Worm (Caenorhabditis elegans): Measurements from ENCODE around the gene F53C3.11.

Gene F53C3.11

ce11 chrII:3935098-3935497, 28.6 kb upstream of the F53C3.11 start:
- TF ChIP-seq unc-130 (tag; optimal IDR thresholded peaks at IDR 0.05) = no peak
- no peak for TF ChIP-seq irx-1 (tag; optimal IDR thresholded peaks at IDR 0.05)
- no peak for TF ChIP-seq C04F5.9 (tag; optimal IDR thresholded peaks at IDR 0.05)
- TF ChIP-seq nhr-237 (tag; optimal IDR thresholded peaks at IDR 0.05) = no peak
- TF ChIP-seq mep-1 (tag; optimal IDR thresholded peaks at IDR 0.05) = no peak
- TF ChIP-seq unc-30 (tag; optimal IDR thresholded peaks at IDR 0.05) = no peak
- no peak for TF ChIP-seq skn-1 (tag; optimal IDR thresholded peaks at IDR 0.05)
- no peak for TF ChIP-seq dpl-1 (GFP tag; optimal IDR thresholded peaks at IDR 0.05)
- no peak for TF ChIP-seq grh-1 (GFP tag; IDR thresholded peaks at IDR 0.05)
- TF ChIP-seq vab-15 (tag; optimal IDR thresholded peaks at IDR 0.05) = no peak
- TF ChIP-seq aha-1 (tag; optimal IDR thresholded peaks at IDR 0.05) = no peak
- no peak for TF ChIP-seq nhr-47 (tag; optimal IDR thresholded peaks at IDR 0.05)
- no peak for TF ChIP-seq F16B12.6 (tag; optimal IDR thresholded peaks at IDR 0.05)

DNA sequence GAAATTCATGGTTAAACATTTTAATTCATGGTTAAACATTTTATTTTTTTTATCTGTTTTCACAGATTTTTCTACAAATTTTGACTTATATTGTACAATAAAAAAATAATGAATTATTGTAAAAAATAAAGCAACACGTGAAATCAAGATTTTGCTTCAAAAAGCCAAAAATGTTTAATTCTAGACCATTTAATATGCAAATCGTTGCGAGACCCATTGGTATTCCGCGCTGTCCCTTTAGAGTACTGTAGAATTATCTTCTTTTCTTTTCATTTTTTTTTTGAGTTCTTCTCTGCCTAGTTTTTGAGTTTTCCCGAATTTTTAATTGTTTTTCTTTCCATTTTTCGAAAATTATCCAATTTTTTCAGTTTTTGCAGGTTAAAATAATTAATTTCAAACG, 27.6 kb upstream of the F53C3.11 start, which contains the start of gene Y14H12B.1:
TSS of gene Y14H12B.1 (plus strand) at position 363 of the 400 bp plus-strand sequence.
- TF ChIP-seq lin-39 (tag; optimal IDR thresholded peaks at IDR 0.05) (no peak), xbp-1 (tag; optimal IDR thresholded peaks at IDR 0.05) (no peak), nhr-28 (tag; optimal IDR thresholded peaks at IDR 0.05) (no peak), alr-1 (tag; optimal IDR thresholded peaks at IDR 0.05; ENCODE audit: borderline replicate concordance) (no peak), rnt-1 (tag; optimal IDR thresholded peaks at IDR 0.05) (no peak), sptf-1 (tag; optimal IDR thresholded peaks at IDR 0.05) (no peak), lsy-2 (tag; optimal IDR thresholded peaks at IDR 0.05) (no peak), efl-1 (optimal IDR thresholded peaks at IDR 0.05) (no peak), efl-1 (GFP tag; optimal IDR thresholded peaks at IDR 0.05 in 1 of 2) (no peak), nhr-71 (tag; optimal IDR thresholded peaks at IDR 0.05) (no peak), lin-15B (tag; optimal IDR thresholded peaks at IDR 0.05) (no peak), ceh-8 (GFP tag; optimal IDR thresholded peaks at IDR 0.05) (no peak)

DNA sequence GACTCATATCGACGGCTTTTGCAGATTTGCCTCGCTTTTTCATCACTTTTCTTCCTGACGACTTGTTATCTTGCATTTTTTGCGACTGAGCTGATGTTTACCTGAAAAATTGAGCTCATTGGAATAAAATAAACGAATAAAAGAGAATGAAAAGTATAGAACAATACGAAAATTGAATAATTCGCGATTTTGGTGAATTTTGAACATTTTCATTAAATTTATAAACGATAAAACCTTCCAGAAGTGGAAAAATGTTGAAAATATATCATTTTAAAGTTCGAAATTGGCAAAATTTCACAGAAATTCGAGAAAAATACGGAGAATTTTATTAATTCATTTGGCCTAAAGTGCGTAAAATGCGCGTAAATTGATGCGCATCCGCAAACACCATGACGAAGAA, 27.1 kb upstream of the F53C3.11 start, which contains the start of gene Y14H12B.2:
TSS of gene Y14H12B.2 (minus strand) at position 101 of the 400 bp plus-strand sequence.
- TF ChIP-seq unc-86 (tag; optimal IDR thresholded peaks at IDR 0.05) = no peak
- TF ChIP-seq efl-1 (optimal IDR thresholded peaks at IDR 0.05) = peak in 1 of 2 experiments; percentile 82
- TF ChIP-seq efl-1 (GFP tag; optimal IDR thresholded peaks at IDR 0.05 in 1 of 2) = peak in 1 of 2 experiments; percentile 24

ce11 chrII:3931825-3932224, 25.3 kb upstream of the F53C3.11 start:
- TF ChIP-seq sox-4 (tag; optimal IDR thresholded peaks at IDR 0.05) (no peak), skn-1 (tag; optimal IDR thresholded peaks at IDR 0.05) (no peak), unc-98 (GFP tag; IDR thresholded peaks at IDR 0.05) (no peak), ceh-88 (GFP tag; IDR thresholded peaks at IDR 0.05) (no peak), lin-14 (GFP tag; optimal IDR thresholded peaks at IDR 0.05) (no peak)

ce11 chrII:3931230-3931629, 24.7 kb upstream of the F53C3.11 start:
- TF ChIP-seq ztf-11 (tag; optimal IDR thresholded peaks at IDR 0.05) (no peak), nhr-28 (tag; optimal IDR thresholded peaks at IDR 0.05) (no peak), egl-13 (tag; optimal IDR thresholded peaks at IDR 0.05) (no peak), sup-37 (GFP tag; optimal IDR thresholded peaks at IDR 0.05) (no peak), tlp-1 (tag; optimal IDR thresholded peaks at IDR 0.05) (no peak), ceh-88 (GFP tag; IDR thresholded peaks at IDR 0.05) (no peak), fkh-10 (GFP tag; optimal IDR thresholded peaks at IDR 0.05) (no peak), pax-3 (tag; optimal IDR thresholded peaks at IDR 0.05) (no peak), nhr-12 (tag; optimal IDR thresholded peaks at IDR 0.05) (no peak), snpc-4 (tag; optimal IDR thresholded peaks at IDR 0.05) (no peak), fkh-4 (tag; optimal IDR thresholded peaks at IDR 0.05; ENCODE audit: borderline replicate concordance) (no peak), mab-9 (GFP tag; IDR thresholded peaks at IDR 0.05) (no peak), lsy-2 (tag; optimal IDR thresholded peaks at IDR 0.05) (no peak), lin-13 (GFP tag; optimal IDR thresholded peaks at IDR 0.05) (no peak), swsn-7 (tag; optimal IDR thresholded peaks at IDR 0.05) (no peak), egl-27 (tag; optimal IDR thresholded peaks at IDR 0.05) (no peak), ets-5 (GFP tag; IDR thresholded peaks at IDR 0.05) (no peak), F16B12.6 (tag; optimal IDR thresholded peaks at IDR 0.05) (no peak), nhr-84 (tag; optimal IDR thresholded peaks at IDR 0.05) (no peak), Y116A8C.19 (tag; optimal IDR thresholded peaks at IDR 0.05; ENCODE audit: borderline replicate concordance) (no peak)

Data from whole organism, L1 larva.